Worm (Caenorhabditis elegans): ENCODE measurements around the gene D2024.18.
A peak's percentile ranks its signal among the peaks of the same experiment; 100 is the strongest.

The D2024.18 gene

ce11 chrIV:7228208-7228607 lies 22.1 kb upstream of the D2024.18 start, which contains the start of gene D2024.5:
D2024.5 (minus strand) TSS chrIV:7228308.
- TF ChIP-seq flt-1 (GFP tag; IDR thresholded peaks at IDR 0.05) (no peak), cog-1 (tag; optimal IDR thresholded peaks at IDR 0.05) (no peak), med-1 (GFP tag; optimal IDR thresholded peaks at IDR 0.05; ENCODE audit: insufficient read depth) (no peak), ref-1 (GFP tag; conservative IDR thresholded peaks at IDR 0.05) (no peak), tab-1 (GFP tag; IDR thresholded peaks at IDR 0.05) (no peak), T22C8.4 (GFP tag; IDR thresholded peaks at IDR 0.05) (no peak), klf-2 (GFP tag; conservative IDR thresholded peaks at IDR 0.05) (no peak), ztf-29 (GFP tag; IDR thresholded peaks at IDR 0.05) (no peak), ztf-23 (GFP tag; IDR thresholded peaks at IDR 0.05) (no peak)

- no peak for TF ChIP-seq med-1 (GFP tag; optimal IDR thresholded peaks at IDR 0.05; ENCODE audit: insufficient read depth)
- TF ChIP-seq flt-1 (GFP tag; IDR thresholded peaks at IDR 0.05) = peak; percentile 60
- no peak for TF ChIP-seq klf-2 (GFP tag; conservative IDR thresholded peaks at IDR 0.05)
- peak; percentile 78 for TF ChIP-seq T22C8.4 (GFP tag; IDR thresholded peaks at IDR 0.05)
- peak; percentile 33 for TF ChIP-seq cog-1 (tag; optimal IDR thresholded peaks at IDR 0.05)
Observed at ce11 chrIV:7230198-7230597, 20.1 kb upstream of the D2024.18 start, which contains the start of gene cap-1. cap-1 (minus strand) TSS chrIV:7230223.

- TF ChIP-seq ref-1 (GFP tag; conservative IDR thresholded peaks at IDR 0.05) = no peak
- no peak for TF ChIP-seq tab-1 (GFP tag; IDR thresholded peaks at IDR 0.05)
- no peak for TF ChIP-seq ztf-23 (GFP tag; IDR thresholded peaks at IDR 0.05)
- no peak for TF ChIP-seq ztf-29 (GFP tag; IDR thresholded peaks at IDR 0.05)
- TF ChIP-seq flt-1 (GFP tag; IDR thresholded peaks at IDR 0.05) = no peak
- no peak for TF ChIP-seq klf-2 (GFP tag; conservative IDR thresholded peaks at IDR 0.05)
- no peak for TF ChIP-seq T22C8.4 (GFP tag; IDR thresholded peaks at IDR 0.05)
- no peak for TF ChIP-seq cog-1 (tag; optimal IDR thresholded peaks at IDR 0.05)
- no peak for TF ChIP-seq med-1 (GFP tag; optimal IDR thresholded peaks at IDR 0.05; ENCODE audit: insufficient read depth)
Observed at ce11 chrIV:7230935-7231334, 19.3 kb upstream of the D2024.18 start, which contains the start of gene D2024.4. D2024.4 (plus strand) TSS chrIV:7231235.

- TF ChIP-seq tab-1 (GFP tag; IDR thresholded peaks at IDR 0.05) (no peak), ref-1 (GFP tag; conservative IDR thresholded peaks at IDR 0.05) (no peak), T22C8.4 (GFP tag; IDR thresholded peaks at IDR 0.05) (no peak), ztf-29 (GFP tag; IDR thresholded peaks at IDR 0.05) (no peak), cog-1 (tag; optimal IDR thresholded peaks at IDR 0.05) (no peak), klf-2 (GFP tag; conservative IDR thresholded peaks at IDR 0.05) (no peak), flt-1 (GFP tag; IDR thresholded peaks at IDR 0.05) (no peak), ztf-23 (GFP tag; IDR thresholded peaks at IDR 0.05) (no peak), med-1 (GFP tag; optimal IDR thresholded peaks at IDR 0.05; ENCODE audit: insufficient read depth) (no peak)
Observed at ce11 chrIV:7233566-7234014, 16.7 kb upstream of the D2024.18 start.

- no peak for TF ChIP-seq T22C8.4 (GFP tag; IDR thresholded peaks at IDR 0.05)
- TF ChIP-seq ref-1 (GFP tag; conservative IDR thresholded peaks at IDR 0.05) = no peak
- no peak for TF ChIP-seq ztf-29 (GFP tag; IDR thresholded peaks at IDR 0.05)
- no peak for TF ChIP-seq klf-2 (GFP tag; conservative IDR thresholded peaks at IDR 0.05)
- no peak for TF ChIP-seq flt-1 (GFP tag; IDR thresholded peaks at IDR 0.05)
- TF ChIP-seq cog-1 (tag; optimal IDR thresholded peaks at IDR 0.05) = no peak
- TF ChIP-seq tab-1 (GFP tag; IDR thresholded peaks at IDR 0.05) = no peak
- TF ChIP-seq ztf-23 (GFP tag; IDR thresholded peaks at IDR 0.05) = no peak
- no peak for TF ChIP-seq med-1 (GFP tag; optimal IDR thresholded peaks at IDR 0.05; ENCODE audit: insufficient read depth)
Observed at ce11 chrIV:7234623-7235022, 15.6 kb upstream of the D2024.18 start.

- no peak for TF ChIP-seq ref-1 (GFP tag; conservative IDR thresholded peaks at IDR 0.05)
- no peak for TF ChIP-seq klf-2 (GFP tag; conservative IDR thresholded peaks at IDR 0.05)
- TF ChIP-seq flt-1 (GFP tag; IDR thresholded peaks at IDR 0.05) = peak; percentile 68
- no peak for TF ChIP-seq T22C8.4 (GFP tag; IDR thresholded peaks at IDR 0.05)
- TF ChIP-seq cog-1 (tag; optimal IDR thresholded peaks at IDR 0.05) = peak; percentile 58
- TF ChIP-seq tab-1 (GFP tag; IDR thresholded peaks at IDR 0.05) = 0 out of 2 replicates have a peak, but pooled peaks have one; percentile 52
- TF ChIP-seq ztf-29 (GFP tag; IDR thresholded peaks at IDR 0.05) = no peak
- TF ChIP-seq med-1 (GFP tag; optimal IDR thresholded peaks at IDR 0.05; ENCODE audit: insufficient read depth) = no peak
- peak; percentile 55; the same call in 1 of the 2 replicates for TF ChIP-seq ztf-23 (GFP tag; IDR thresholded peaks at IDR 0.05)
Observed at ce11 chrIV:7235382-7235917, 14.8 kb upstream of the D2024.18 start.

- TF ChIP-seq ztf-23 (GFP tag; IDR thresholded peaks at IDR 0.05) = no peak
- no peak for TF ChIP-seq klf-2 (GFP tag; conservative IDR thresholded peaks at IDR 0.05)
- no peak for TF ChIP-seq ztf-29 (GFP tag; IDR thresholded peaks at IDR 0.05)
- no peak for TF ChIP-seq tab-1 (GFP tag; IDR thresholded peaks at IDR 0.05)
- TF ChIP-seq T22C8.4 (GFP tag; IDR thresholded peaks at IDR 0.05) = no peak
- TF ChIP-seq flt-1 (GFP tag; IDR thresholded peaks at IDR 0.05) = no peak
- TF ChIP-seq cog-1 (tag; optimal IDR thresholded peaks at IDR 0.05) = no peak
- TF ChIP-seq ref-1 (GFP tag; conservative IDR thresholded peaks at IDR 0.05) = no peak
- no peak for TF ChIP-seq med-1 (GFP tag; optimal IDR thresholded peaks at IDR 0.05; ENCODE audit: insufficient read depth)
Observed at ce11 chrIV:7236248-7236772, 13.9 kb upstream of the D2024.18 start.

ce11 chrIV:7237668-7238214 lies 12.5 kb upstream of the D2024.18 start, which contains the start of gene elo-3:
elo-3 (plus strand) TSS chrIV:7237718.
- TF ChIP-seq ref-1 (GFP tag; conservative IDR thresholded peaks at IDR 0.05) (no peak), T22C8.4 (GFP tag; IDR thresholded peaks at IDR 0.05) (no peak), ztf-23 (GFP tag; IDR thresholded peaks at IDR 0.05) (no peak), ztf-29 (GFP tag; IDR thresholded peaks at IDR 0.05) (no peak), tab-1 (GFP tag; IDR thresholded peaks at IDR 0.05) (no peak), flt-1 (GFP tag; IDR thresholded peaks at IDR 0.05) (no peak), klf-2 (GFP tag; conservative IDR thresholded peaks at IDR 0.05) (no peak), cog-1 (tag; optimal IDR thresholded peaks at IDR 0.05) (no peak)

- TF ChIP-seq flt-1 (GFP tag; IDR thresholded peaks at IDR 0.05) = no peak
- TF ChIP-seq med-1 (GFP tag; optimal IDR thresholded peaks at IDR 0.05; ENCODE audit: insufficient read depth) = no peak
- TF ChIP-seq ztf-29 (GFP tag; IDR thresholded peaks at IDR 0.05) = no peak
- TF ChIP-seq ref-1 (GFP tag; conservative IDR thresholded peaks at IDR 0.05) = no peak
- TF ChIP-seq tab-1 (GFP tag; IDR thresholded peaks at IDR 0.05) = no peak
- TF ChIP-seq cog-1 (tag; optimal IDR thresholded peaks at IDR 0.05) = no peak
- no peak for TF ChIP-seq T22C8.4 (GFP tag; IDR thresholded peaks at IDR 0.05)
- TF ChIP-seq ztf-23 (GFP tag; IDR thresholded peaks at IDR 0.05) = no peak
- no peak for TF ChIP-seq klf-2 (GFP tag; conservative IDR thresholded peaks at IDR 0.05)
Observed at ce11 chrIV:7240564-7240963, 9.7 kb upstream of the D2024.18 start.
